Fruit fly (Drosophila melanogaster) whole organism, adult: ENCODE measurements around the gene Cpr76Bb.

Source experiments
- CG11617 ChIP-seq: fragments of 200-800 bp; sonication (Bioruptor generic); optimal IDR thresholded peaks from 2 replicates; lab custom pipeline; 2017; ENCODE audit warnings: mild to moderate bottlenecking, missing biosample characterization, missing genetic modification reagents, missing genetic modification characterization
- CG12768 ChIP-seq: fragments of 200-800 bp; sonication (Bioruptor generic); optimal IDR thresholded peaks from 2 replicates; lab custom pipeline; 2017; ENCODE audit warnings: missing biosample characterization, missing genetic modification characterization, mild to moderate bottlenecking, moderate library complexity, missing genetic modification reagents
- CG14711 ChIP-seq: fragments of 200-800 bp; sonication (Bioruptor generic); optimal IDR thresholded peaks from 2 replicates; lab custom pipeline; 2018; ENCODE audit warnings: missing biosample characterization, mild to moderate bottlenecking, missing genetic modification characterization, moderate library complexity
- CG1620 ChIP-seq: fragments of 200-800 bp; sonication (Bioruptor generic); optimal IDR thresholded peaks from 2 replicates; lab custom pipeline; 2016; ENCODE audit warnings: missing biosample characterization, missing genetic modification characterization
- CG7045 ChIP-seq: fragments of 200-800 bp; sonication (Bioruptor generic); optimal IDR thresholded peaks from 2 replicates; lab custom pipeline; 2017; ENCODE audit warnings: missing biosample characterization, mild to moderate bottlenecking, missing genetic modification characterization
- Clk ChIP-seq: fragments of 200-800 bp; sonication (Bioruptor generic); optimal IDR thresholded peaks from 2 replicates; lab custom pipeline; 2017; ENCODE audit warnings: missing biosample characterization, missing genetic modification characterization
- Hr96 ChIP-seq: fragments of 200-800 bp; sonication (Bioruptor generic); optimal IDR thresholded peaks from 2 replicates; lab custom pipeline; 2016; ENCODE audit warnings: missing biosample characterization, missing genetic modification characterization
- Mnt ChIP-seq: fragments of 200-800 bp; sonication (Bioruptor generic); optimal IDR thresholded peaks from 2 replicates; lab custom pipeline; 2016; ENCODE audit warnings: missing biosample characterization, mild to moderate bottlenecking, missing genetic modification characterization
- bab1 ChIP-seq: fragments of 200-800 bp; sonication (Bioruptor generic); optimal IDR thresholded peaks from 3 replicates; lab custom pipeline; 2019; ENCODE audit warnings: missing biosample characterization, mild to moderate bottlenecking, missing genetic modification characterization, moderate library complexity
- cnc ChIP-seq, 2 experiments: fragments of >200 bp; optimal IDR thresholded peaks; 2 replicates each; lab custom pipeline; 2017
- kay ChIP-seq: fragments of 200-800 bp; sonication (Bioruptor generic); peaks from one replicate; lab custom pipeline; 2016; ENCODE audit warnings: missing biosample characterization, missing genetic modification characterization, borderline replicate concordance
- ovo ChIP-seq: fragments of 200-800 bp; sonication (Bioruptor generic); optimal IDR thresholded peaks from 2 replicates; lab custom pipeline; 2016; ENCODE audit warnings: missing biosample characterization, missing genetic modification characterization
- tj ChIP-seq: fragments of 200-800 bp; sonication (Bioruptor generic); optimal IDR thresholded peaks from 3 replicates; lab custom pipeline; 2017; ENCODE audit warnings: missing biosample characterization, mild to moderate bottlenecking, missing genetic modification characterization, moderate library complexity

DNA sequence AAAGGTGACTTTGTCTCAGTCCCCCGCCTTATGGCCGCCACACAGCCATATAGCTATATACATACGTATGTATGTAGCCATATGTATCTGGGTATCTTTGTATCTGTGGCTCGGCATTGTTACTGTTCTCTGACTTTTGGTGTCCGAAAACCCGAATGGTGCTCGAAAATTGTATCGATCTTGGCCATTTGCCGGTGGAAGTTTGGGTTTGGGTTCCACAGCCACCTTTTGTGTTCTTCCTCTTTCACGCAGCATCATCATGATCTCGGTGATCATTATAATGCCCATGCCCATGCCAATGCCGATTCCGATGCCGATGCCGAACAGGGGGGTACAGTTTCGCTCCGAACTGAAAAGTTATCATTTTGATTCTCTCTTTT is 38.5 kb downstream of the Cpr76Bb start:
- TF ChIP-seq Hr96 (GFP tag; lab: Kevin White, UChicago) (no peak), CG12768 (GFP tag; lab: Kevin White, UChicago) (no peak), ovo (no peak), Clk (no peak), tj (GFP tag; lab: Kevin White, UChicago) (no peak), kay (no peak), bab1 (no peak), CG7045 (GFP tag; lab: Kevin White, UChicago) (no peak), CG1620 (no peak), Mnt (GFP tag; lab: Kevin White, UChicago) (no peak), cnc (optimal IDR thresholded peaks at IDR 0.05; lab: Kevin White, UChicago) (no peak), CG14711 (tag; lab: Kevin White, UChicago) (no peak), CG11617 (GFP tag; lab: Kevin White, UChicago) (no peak)
